Fruit fly (Drosophila melanogaster): ENCODE measurements around the gene Mob2.

Mob2 gene

DNA sequence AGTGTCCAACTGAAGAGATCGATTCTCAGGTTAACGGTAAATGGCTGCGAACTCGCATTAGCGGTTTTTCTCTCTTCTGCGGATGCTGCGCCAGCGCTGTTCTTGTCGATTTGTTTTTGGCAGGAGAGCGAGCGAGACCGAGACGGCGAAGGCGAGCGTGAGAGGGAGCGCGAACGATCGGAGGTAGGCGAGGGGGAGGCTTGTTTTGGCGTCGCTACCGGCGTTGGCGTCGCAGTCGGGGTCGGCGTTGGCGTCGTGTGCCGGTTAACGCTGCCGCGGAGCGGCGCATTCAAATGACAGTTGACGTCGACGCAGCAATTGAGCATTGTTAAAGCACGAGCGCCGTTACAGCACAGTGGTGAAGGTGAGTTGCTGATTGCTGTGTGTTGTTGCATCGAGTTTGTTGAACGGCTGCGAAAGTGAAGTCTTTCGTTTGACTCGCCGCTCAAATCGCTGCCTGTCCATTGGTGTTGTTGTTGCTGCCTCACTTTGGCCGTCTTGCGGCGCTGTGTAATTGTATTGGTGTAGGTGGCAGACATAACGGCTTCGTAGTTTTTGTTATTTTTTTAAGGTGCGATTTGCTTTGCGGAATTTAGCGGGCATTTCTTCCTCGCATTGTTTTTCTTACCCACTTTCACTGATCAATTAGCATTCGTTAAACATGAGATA lies 24.9 kb upstream of the Mob2 start (continued):
- TF ChIP-seq wek (GFP tag; optimal IDR thresholded peaks at IDR 0.05), result no peak
- peak; percentile 25 for TF ChIP-seq CHES-1-like (GFP tag; optimal IDR thresholded peaks at IDR 0.05)
- no peak for TF ChIP-seq CG18764 (GFP tag; optimal IDR thresholded peaks at IDR 0.05)
- peak; percentile 39 to 55 for TF ChIP-seq Trl (optimal IDR thresholded peaks at IDR 0.05)
- TF ChIP-seq Trl (GFP tag; optimal IDR thresholded peaks at IDR 0.05), result no peak

DNA sequence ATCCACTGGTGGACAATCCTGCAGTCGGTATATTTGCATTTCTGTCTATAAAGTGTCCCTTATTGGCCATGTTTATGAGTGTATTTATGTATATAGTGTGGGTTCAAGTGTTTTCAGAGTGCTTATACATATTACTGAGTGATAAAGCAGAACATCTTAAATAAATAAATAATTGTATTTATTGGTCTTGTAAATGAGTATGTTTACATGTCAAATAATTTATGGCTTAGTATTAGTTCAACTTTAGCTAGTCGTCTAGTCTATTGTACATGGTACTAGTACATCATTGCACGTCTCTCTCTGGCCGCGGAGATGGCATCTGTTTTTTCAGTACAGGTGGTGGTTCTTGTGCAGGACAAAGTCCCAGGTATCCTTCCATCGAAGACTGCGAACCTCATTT lies 21.9 kb upstream of the Mob2 start, which contains the start of gene CG32086:
CG32086 (minus strand) TSS at position 101 of the 400 bp plus-strand sequence.
- TF ChIP-seq ATbp (GFP tag; optimal IDR thresholded peaks at IDR 0.05) (no peak), Taf1 (GFP tag; IDR thresholded peaks at IDR 0.05) (no peak), stc (GFP tag; IDR thresholded peaks at IDR 0.05) (no peak), CG5180 (GFP tag; optimal IDR thresholded peaks at IDR 0.05) (no peak), Dfd (GFP tag; optimal IDR thresholded peaks at IDR 0.05) (no peak), CG6254 (GFP tag; optimal IDR thresholded peaks at IDR 0.05) (no peak), pzg (GFP tag; optimal IDR thresholded peaks at IDR 0.05) (no peak), Sry-β (GFP tag; optimal IDR thresholded peaks at IDR 0.05) (no peak), Gug (GFP tag; IDR thresholded peaks at IDR 0.05) (no peak), ase (GFP tag; IDR thresholded peaks at IDR 0.05) (no peak), ind (GFP tag; optimal IDR thresholded peaks at IDR 0.05) (no peak), Dbx (GFP tag; IDR thresholded peaks at IDR 0.05) (no peak), CG34376 (GFP tag; optimal IDR thresholded peaks at IDR 0.05) (no peak), CG10462 (GFP tag; optimal IDR thresholded peaks at IDR 0.05) (no peak), CG12299 (tag; optimal IDR thresholded peaks at IDR 0.05) (no peak), sqz (GFP tag; optimal IDR thresholded peaks at IDR 0.05) (no peak), CG3847 (GFP tag; IDR thresholded peaks at IDR 0.05) (no peak), Ada2b (GFP tag; IDR thresholded peaks at IDR 0.05) (no peak)

DNA sequence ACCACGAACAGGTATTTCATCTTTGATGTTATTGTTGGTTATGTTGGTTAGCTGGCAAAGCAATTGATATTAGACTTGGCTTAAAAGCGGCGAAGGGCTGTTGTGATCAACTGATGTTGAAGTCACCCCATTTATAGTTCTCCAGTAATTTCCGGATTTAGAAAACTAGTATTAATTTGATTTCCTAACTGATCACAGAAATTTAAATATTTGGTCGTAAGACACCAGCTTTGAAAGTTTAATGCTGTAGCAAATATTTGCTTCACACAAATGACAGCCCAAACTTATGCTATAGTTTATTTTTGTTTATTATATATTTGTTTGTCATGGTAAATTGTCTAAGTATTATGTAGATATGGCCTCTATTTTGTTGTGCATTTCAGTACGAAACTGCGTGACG lies 20.1 kb upstream of the Mob2 start, which contains the start of gene CG33269:
CG33269 (minus strand) TSS at position 101 of the 400 bp plus-strand sequence.
- TF ChIP-seq CG32772 (GFP tag; IDR thresholded peaks at IDR 0.05) (no peak), crc (GFP tag; optimal IDR thresholded peaks at IDR 0.05) (no peak), CG30431 (GFP tag; optimal IDR thresholded peaks at IDR 0.05) (no peak), CG42726 (GFP tag; IDR thresholded peaks at IDR 0.05; ENCODE audit: partially characterized antibody) (no peak), eyg (GFP tag; optimal IDR thresholded peaks at IDR 0.05) (no peak), Nf-YA (GFP tag; IDR thresholded peaks at IDR 0.05) (no peak), br (optimal IDR thresholded peaks at IDR 0.05) (no peak), CG10431 (GFP tag; optimal IDR thresholded peaks at IDR 0.05) (no peak), Xrp1 (GFP tag; IDR thresholded peaks at IDR 0.05) (no peak), CG12071 (GFP tag; optimal IDR thresholded peaks at IDR 0.05) (no peak), Oaz (GFP tag; IDR thresholded peaks at IDR 0.05) (no peak), tgo (GFP tag; IDR thresholded peaks at IDR 0.05) (no peak), pnt (GFP tag; optimal IDR thresholded peaks at IDR 0.05) (no peak), CG9876 (GFP tag; optimal IDR thresholded peaks at IDR 0.05) (no peak)

DNA sequence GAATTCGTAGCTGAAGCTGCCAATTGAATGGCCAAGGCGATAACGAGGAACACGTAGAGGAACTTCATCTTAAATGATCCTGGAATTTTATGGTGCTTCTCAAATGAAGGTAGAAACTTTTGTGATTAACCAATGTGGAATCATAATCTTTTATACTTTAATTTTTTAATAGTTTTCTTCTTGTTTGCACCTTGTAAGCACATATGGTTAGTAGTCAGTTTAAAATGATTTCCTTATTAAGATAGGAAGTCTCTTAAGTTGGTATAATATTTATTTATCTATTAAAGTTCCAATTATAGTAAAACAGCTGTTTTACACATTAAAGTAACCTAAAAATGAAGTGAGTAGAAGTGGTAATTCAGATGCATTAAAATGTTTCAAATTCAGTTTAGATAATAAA lies 18.9 kb upstream of the Mob2 start, which contains the start of gene CG43391:
CG43391 (minus strand) TSS at position 101 of the 400 bp plus-strand sequence.
- no peak for TF ChIP-seq CG9215 (GFP tag; IDR thresholded peaks at IDR 0.05)
- no peak for TF ChIP-seq crol (GFP tag; IDR thresholded peaks at IDR 0.05)
- TF ChIP-seq CG2202 (tag; optimal IDR thresholded peaks at IDR 0.05), result no peak
- no peak for TF ChIP-seq Max (GFP tag; optimal IDR thresholded peaks at IDR 0.05)
- TF ChIP-seq Scr (GFP tag; IDR thresholded peaks at IDR 0.05; ENCODE audit: partially characterized antibody), result no peak
- no peak for TF ChIP-seq slp2 (GFP tag; optimal IDR thresholded peaks at IDR 0.05)
- TF ChIP-seq Fer2 (tag; optimal IDR thresholded peaks at IDR 0.05), result no peak
- TF ChIP-seq CG9876 (GFP tag; optimal IDR thresholded peaks at IDR 0.05), result no peak
- TF ChIP-seq sim (GFP tag; IDR thresholded peaks at IDR 0.05), result no peak
- no peak for TF ChIP-seq CG15073 (GFP tag; optimal IDR thresholded peaks at IDR 0.05)
- no peak for TF ChIP-seq CG15269 (tag; optimal IDR thresholded peaks at IDR 0.05)
- TF ChIP-seq D (optimal IDR thresholded peaks at IDR 0.05), result no peak
- no peak for TF ChIP-seq D (GFP tag; optimal IDR thresholded peaks at IDR 0.05)
- TF ChIP-seq exex (tag; optimal IDR thresholded peaks at IDR 0.05), result no peak
- no peak for TF ChIP-seq CG10431 (GFP tag; optimal IDR thresholded peaks at IDR 0.05)

Data from whole organism, embryonic.